Worm (Caenorhabditis elegans) whole organism, young adult: ENCODE data around the gene T27E9.2.
A peak's percentile ranks its signal among the peaks of the same experiment; 100 is the strongest.

Source experiments
- B0019.2 ChIP-seq: fragments of 200-800 bp; sonication (Bioruptor generic); conservative IDR thresholded peaks from 2 replicates; pipeline ENCODE4 v1.3.6; 2022; ENCODE audit warnings: missing genetic modification reagents, missing genetic modification characterization, missing compliant biosample characterization
- B0261.1 ChIP-seq: sonication (generic microtip); optimal IDR thresholded peaks from 2 replicates; lab custom pipeline; 2016; ENCODE audit warnings: mild to moderate bottlenecking, missing genetic modification characterization, moderate library complexity, missing compliant biosample characterization
- C17E4.6 ChIP-seq: fragments of 200-800 bp; sonication (Bioruptor generic); IDR thresholded peaks from 2 replicates; pipeline ENCODE4 v1.3.6; 2022; ENCODE audit warnings: missing genetic modification reagents, missing genetic modification characterization, missing compliant biosample characterization
- F22D6.2 ChIP-seq: sonication (generic microtip); optimal IDR thresholded peaks from 2 replicates; lab custom pipeline; 2016; ENCODE audit warnings: mild to moderate bottlenecking, missing genetic modification characterization, missing compliant biosample characterization
- F23B12.7 ChIP-seq: sonication (generic microtip); optimal IDR thresholded peaks from 2 replicates; lab custom pipeline; 2017; ENCODE audit warnings: missing genetic modification characterization, mild to moderate bottlenecking, missing compliant biosample characterization, antibody characterized with exemption, moderate library complexity; ENCODE audit not compliant: insufficient read depth
- F33H1.4 ChIP-seq: fragments of 200-800 bp; sonication (Bioruptor generic); IDR thresholded peaks from 2 replicates; pipeline ENCODE4 v1.3.6; 2022; ENCODE audit warnings: missing genetic modification reagents, missing genetic modification characterization, missing compliant biosample characterization
- F49E8.2 ChIP-seq: sonication (generic microtip); optimal IDR thresholded peaks from 3 replicates; lab custom pipeline; 2017; ENCODE audit warnings: missing genetic modification characterization, mild to moderate bottlenecking, missing compliant biosample characterization, antibody characterized with exemption, moderate library complexity; ENCODE audit not compliant: insufficient read depth
- K12H6.12 ChIP-seq: fragments of 200-800 bp; sonication (Bioruptor generic); optimal IDR thresholded peaks from 2 replicates; lab custom pipeline; 2018; ENCODE audit warnings: mild to moderate bottlenecking, missing genetic modification characterization, missing compliant biosample characterization
- Y79H2A.3 ChIP-seq: fragments of 200-800 bp; sonication (Bioruptor generic); conservative IDR thresholded peaks from 2 replicates; pipeline ENCODE4 v1.3.6; 2022; ENCODE audit warnings: missing genetic modification reagents, missing genetic modification characterization, missing compliant biosample characterization
- aptf-2 ChIP-seq: fragments of 200-800 bp; sonication (Bioruptor generic); conservative IDR thresholded peaks from 2 replicates; pipeline ENCODE4 v1.3.6; 2022; ENCODE audit warnings: missing genetic modification reagents, missing genetic modification characterization, missing compliant biosample characterization
- attf-5 ChIP-seq: fragments of 200-800 bp; sonication (Bioruptor generic); optimal IDR thresholded peaks from 2 replicates; lab custom pipeline; 2018; ENCODE audit warnings: mild to moderate bottlenecking, missing genetic modification characterization, missing compliant biosample characterization
- bed-2 ChIP-seq: fragments of 200-800 bp; sonication (Bioruptor generic); IDR thresholded peaks from 2 replicates; pipeline ENCODE4 v1.3.6; 2022; ENCODE audit warnings: missing genetic modification reagents, missing genetic modification characterization, missing compliant biosample characterization
- ceh-100 ChIP-seq: fragments of 200-800 bp; sonication (Bioruptor generic); IDR thresholded peaks from 2 replicates; pipeline ENCODE4 v1.3.6; 2022; ENCODE audit warnings: missing genetic modification reagents, missing genetic modification characterization, missing compliant biosample characterization
- ceh-27 ChIP-seq: fragments of 200-800 bp; sonication (Bioruptor generic); optimal IDR thresholded peaks from 2 replicates; lab custom pipeline; 2018; ENCODE audit warnings: mild to moderate bottlenecking, missing genetic modification characterization, moderate library complexity, missing compliant biosample characterization
- ceh-40 ChIP-seq: fragments of 200-800 bp; sonication (Bioruptor generic); IDR thresholded peaks from 2 replicates; pipeline ENCODE4 v1.3.6; 2022; ENCODE audit warnings: missing genetic modification characterization, missing compliant biosample characterization
- chd-7 ChIP-seq: sonication (generic microtip); optimal IDR thresholded peaks from 2 replicates; lab custom pipeline; 2016; ENCODE audit warnings: mild to moderate bottlenecking, missing genetic modification characterization, moderate library complexity, missing compliant biosample characterization
- dpl-1 ChIP-seq: fragments of 150-350 bp; optimal IDR thresholded peaks from 2 replicates; lab custom pipeline; 2014; ENCODE audit warnings: missing biosample characterization, missing genetic modification reagents, missing genetic modification characterization
- ekl-4 ChIP-seq: fragments of 200-800 bp; sonication (Bioruptor generic); IDR thresholded peaks from 2 replicates; pipeline ENCODE4 v1.3.6; 2022; ENCODE audit warnings: missing genetic modification reagents, missing genetic modification characterization, missing compliant biosample characterization
- hsf-1 ChIP-seq: fragments of 200-800 bp; sonication (Bioruptor generic); IDR thresholded peaks from 2 replicates; pipeline ENCODE4 v1.3.6; 2022; ENCODE audit warnings: missing genetic modification reagents, missing genetic modification characterization, missing compliant biosample characterization
- let-526 ChIP-seq: fragments of 200-800 bp; sonication (Bioruptor generic); IDR thresholded peaks from 2 replicates; pipeline ENCODE4 v1.3.6; 2022; ENCODE audit warnings: missing genetic modification reagents, missing genetic modification characterization, missing compliant biosample characterization
- lin-35 ChIP-seq, 3 experiments: fragments of 150-350 bp in 2 of 3; sonication (generic microtip) in 1 of 3; optimal IDR thresholded peaks; 2 replicates each; lab custom pipeline; 2014 to 2018; ENCODE audit warnings: missing biosample characterization in 3 of 3, missing genetic modification characterization in 3 of 3, missing genetic modification reagents in 3 of 3
- lin-54 ChIP-seq: fragments of 200-800 bp; sonication (Bioruptor generic); optimal IDR thresholded peaks from 2 replicates; lab custom pipeline; 2018; ENCODE audit warnings: mild to moderate bottlenecking, missing genetic modification characterization, missing compliant biosample characterization
- lsl-1 ChIP-seq: fragments of 200-800 bp; sonication (Bioruptor generic); optimal IDR thresholded peaks from 2 replicates; lab custom pipeline; 2018; ENCODE audit warnings: mild to moderate bottlenecking, missing genetic modification characterization, moderate library complexity, missing compliant biosample characterization
- madf-3 ChIP-seq: fragments of 200-800 bp; sonication (Bioruptor generic); IDR thresholded peaks from 2 replicates; pipeline ENCODE4 v1.3.6; 2022; ENCODE audit warnings: missing genetic modification reagents, missing genetic modification characterization, missing compliant biosample characterization
- madf-6 ChIP-seq: fragments of 200-800 bp; sonication (Bioruptor generic); IDR thresholded peaks from 2 replicates; pipeline ENCODE4 v1.3.6; 2022; ENCODE audit warnings: missing genetic modification reagents, missing genetic modification characterization, missing compliant biosample characterization
- mxl-1 ChIP-seq: sonication (generic microtip); optimal IDR thresholded peaks from 2 replicates; lab custom pipeline; 2016; ENCODE audit warnings: missing genetic modification characterization, missing compliant biosample characterization
- nfya-1 ChIP-seq: sonication (generic microtip); optimal IDR thresholded peaks from 2 replicates; lab custom pipeline; 2017; ENCODE audit warnings: antibody characterized with exemption, missing compliant biosample characterization, missing genetic modification characterization, borderline replicate concordance; ENCODE audit not compliant: insufficient read depth
- nfya-2 ChIP-seq: fragments of 200-800 bp; sonication (Bioruptor generic); IDR thresholded peaks from 2 replicates; pipeline ENCODE4 v1.3.6; 2022; ENCODE audit warnings: missing genetic modification reagents, missing genetic modification characterization, missing compliant biosample characterization
- nfyb-1 ChIP-seq: fragments of 200-800 bp; sonication (Bioruptor generic); IDR thresholded peaks from 2 replicates; pipeline ENCODE4 v1.3.6; 2022; ENCODE audit warnings: missing genetic modification reagents, missing genetic modification characterization, missing compliant biosample characterization
- snpc-1.3 ChIP-seq: sonication (generic microtip); optimal IDR thresholded peaks from 2 replicates; lab custom pipeline; 2017; ENCODE audit warnings: missing genetic modification characterization, mild to moderate bottlenecking, missing compliant biosample characterization, antibody characterized with exemption, moderate library complexity, missing genotype, missing genetic modification reagents; ENCODE audit not compliant: insufficient read depth
- somi-1 ChIP-seq: fragments of 200-800 bp; sonication (Bioruptor generic); optimal IDR thresholded peaks from 2 replicates; lab custom pipeline; 2018; ENCODE audit warnings: mild to moderate bottlenecking, missing genetic modification characterization, missing compliant biosample characterization
- tbp1 ChIP-seq: fragments of 200-800 bp; sonication (Bioruptor generic); optimal IDR thresholded peaks from 2 replicates; lab custom pipeline; 2018; ENCODE audit warnings: mild to moderate bottlenecking, missing genetic modification characterization, missing compliant biosample characterization
- tbx-9 ChIP-seq: sonication (generic microtip); optimal IDR thresholded peaks from 2 replicates; lab custom pipeline; 2016; ENCODE audit warnings: borderline replicate concordance, missing genetic modification characterization, inconsistent platforms, missing compliant biosample characterization
- zim-3 ChIP-seq: sonication (generic microtip); optimal IDR thresholded peaks from 2 replicates; lab custom pipeline; 2017; ENCODE audit warnings: mild to moderate bottlenecking, missing genetic modification characterization, moderate library complexity, missing compliant biosample characterization
- ztf-18 ChIP-seq: sonication (generic microtip); optimal IDR thresholded peaks from 2 replicates; lab custom pipeline; 2016; ENCODE audit warnings: missing genotype, mild to moderate bottlenecking, missing genetic modification characterization, missing compliant biosample characterization
- ztf-28 ChIP-seq: fragments of 200-800 bp; sonication (Bioruptor generic); IDR thresholded peaks from 2 replicates; pipeline ENCODE4 v1.3.6; 2022; ENCODE audit warnings: missing genetic modification reagents, missing genetic modification characterization, missing compliant biosample characterization

T27E9.2 gene

ce11 chrIII:13446865-13447264 is 15.5 kb downstream of the T27E9.2 start:
- peak; percentile 91 for TF ChIP-seq hsf-1

ce11 chrIII:13439415-13439814 is 23.0 kb downstream of the T27E9.2 start, which contains the start of gene ciao-2B:
ciao-2B (minus strand) TSS chrIII:13439544.
- TF ChIP-seq lin-54 (GFP tag; lab: Kevin White, UChicago) (peak; percentile 39), C17E4.6 (GFP tag; lab: Robert Waterston, UW) (no peak), attf-5 (GFP tag; lab: Kevin White, UChicago) (no peak), snpc-1.3 (tag; lab: Kevin White, UChicago) (no peak), hsf-1 (0 out of 2 replicates have a peak, but pooled peaks have one; percentile 11), B0019.2 (no peak), Y79H2A.3 (GFP tag; lab: Robert Waterston, UW) (no peak), madf-3 (GFP tag; lab: Robert Waterston, UW) (no peak), lin-35 (GFP tag; optimal IDR thresholded peaks at IDR 0.05; lab: Kevin White, UChicago) (peak in 1 of 3 experiments; percentile 64), ztf-28 (GFP tag; lab: Robert Waterston, UW) (no peak), mxl-1 (tag; lab: Kevin White, UChicago) (no peak), tbx-9 (tag; lab: Kevin White, UChicago) (no peak)

ce11 chrIII:13436843-13437242 is 25.5 kb downstream of the T27E9.2 start, which contains the start of gene F45G2.9:
F45G2.9 (minus strand) TSS chrIII:13436943.
- TF ChIP-seq aptf-2 (GFP tag; lab: Robert Waterston, UW): no peak
- TF ChIP-seq ekl-4 (GFP tag; lab: Robert Waterston, UW): no peak
- TF ChIP-seq F49E8.2 (tag; lab: Kevin White, UChicago): no peak
- no peak for TF ChIP-seq ceh-40
- no peak for TF ChIP-seq K12H6.12
- no peak for TF ChIP-seq ceh-100 (GFP tag; lab: Robert Waterston, UW)
- TF ChIP-seq ztf-18 (tag; lab: Kevin White, UChicago): no peak
- TF ChIP-seq lsl-1: no peak
- no peak for TF ChIP-seq chd-7
- TF ChIP-seq C17E4.6 (GFP tag; lab: Robert Waterston, UW): no peak
- TF ChIP-seq nfyb-1: no peak
- no peak for TF ChIP-seq F33H1.4
- TF ChIP-seq bed-2 (GFP tag; lab: Robert Waterston, UW): no peak
- no peak for TF ChIP-seq nfya-2 (GFP tag; lab: Robert Waterston, UW)
- no peak for TF ChIP-seq somi-1 (GFP tag; lab: Kevin White, UChicago)

ce11 chrIII:13435570-13435969 is 26.8 kb downstream of the T27E9.2 start, which contains the start of gene F45G2.8:
F45G2.8 (minus strand) TSS chrIII:13435670.
- TF ChIP-seq ceh-27 (GFP tag; lab: Kevin White, UChicago): no peak
- no peak for TF ChIP-seq ceh-40
- TF ChIP-seq nfya-1 (tag; lab: Kevin White, UChicago): no peak
- no peak for TF ChIP-seq B0261.1
- no peak for TF ChIP-seq attf-5 (GFP tag; lab: Kevin White, UChicago)
- TF ChIP-seq madf-6 (GFP tag; lab: Robert Waterston, UW): no peak
- no peak for TF ChIP-seq dpl-1 (GFP tag; lab: Kevin White, UChicago)
- no peak for TF ChIP-seq let-526 (GFP tag; lab: Robert Waterston, UW)
- no peak for TF ChIP-seq F23B12.7 (tag; lab: Kevin White, UChicago)
- no peak for TF ChIP-seq tbp1
- no peak for TF ChIP-seq F22D6.2
- TF ChIP-seq zim-3 (tag; lab: Kevin White, UChicago): no peak
